Worm (Caenorhabditis elegans) whole organism, L4 larva: ENCODE measurements around the gene myo-6.

Experiments
- mdt-29 ChIP-seq: fragments of 200-800 bp; sonication (Bioruptor generic); IDR thresholded peaks from 2 replicates; pipeline ENCODE4 v1.3.6; 2022; ENCODE audit warnings: missing genetic modification reagents, missing genetic modification characterization, missing compliant biosample characterization
- nhr-11 ChIP-seq: fragments of 150-350 bp; optimal IDR thresholded peaks from 2 replicates; lab custom pipeline; 2014; ENCODE audit warnings: missing biosample characterization, missing genetic modification characterization
- vab-7 ChIP-seq: fragments of 200-800 bp; sonication (Bioruptor generic); IDR thresholded peaks from 2 replicates; pipeline ENCODE4 v1.3.6; 2022; ENCODE audit warnings: missing genetic modification reagents, missing genetic modification characterization, missing compliant biosample characterization

- TF ChIP-seq nhr-11 (tag; lab: Kevin White, UChicago) (no peak), vab-7 (no peak), mdt-29 (GFP tag; lab: Robert Waterston, UW) (no peak)
These were observed 5.2 kb upstream of the myo-6 start, which contains the start of gene ttr-52 for ce11 chrIII:13404418-13404817.
